Worm (Caenorhabditis elegans) whole organism, late embryonic: ENCODE results near the gene F54F7.3.
A peak's percentile ranks its signal among the peaks of the same experiment; 100 is the strongest.

ENCODE experiments used
- F13H6.1 ChIP-seq: sonication (generic microtip); optimal IDR thresholded peaks from 2 replicates; lab custom pipeline; 2016; ENCODE audit warnings: missing genetic modification characterization, missing compliant biosample characterization
- K02D7.2 ChIP-seq: sonication (generic microtip); optimal IDR thresholded peaks from 2 replicates; lab custom pipeline; 2017; ENCODE audit warnings: mild to moderate bottlenecking, missing genetic modification characterization, missing compliant biosample characterization
- K09A11.1 ChIP-seq: sonication (generic microtip); optimal IDR thresholded peaks from 2 replicates; lab custom pipeline; 2017; ENCODE audit warnings: antibody characterized with exemption, mild to moderate bottlenecking, missing genetic modification characterization, missing compliant biosample characterization; ENCODE audit not compliant: insufficient read depth
- T23F11.4 ChIP-seq: fragments of 200-800 bp; sonication (Bioruptor generic); optimal IDR thresholded peaks from 2 replicates; lab custom pipeline; 2018; ENCODE audit warnings: mild to moderate bottlenecking, missing genetic modification characterization, missing compliant biosample characterization
- Y22D7AL.16 ChIP-seq: sonication (generic microtip); optimal IDR thresholded peaks from 2 replicates; lab custom pipeline; 2016; ENCODE audit warnings: missing genetic modification characterization, missing compliant biosample characterization
- ceh-14 ChIP-seq: sonication (generic microtip); optimal IDR thresholded peaks from 2 replicates; lab custom pipeline; 2016; ENCODE audit warnings: missing genotype, missing genetic modification characterization, missing compliant biosample characterization
- ceh-18 ChIP-seq: sonication (generic microtip); optimal IDR thresholded peaks from 2 replicates; lab custom pipeline; 2016; ENCODE audit warnings: missing genetic modification characterization, missing compliant biosample characterization
- ceh-19 ChIP-seq: fragments of 200-800 bp; sonication (Bioruptor generic); optimal IDR thresholded peaks from 2 replicates; lab custom pipeline; 2018; ENCODE audit warnings: mild to moderate bottlenecking, missing genetic modification characterization, missing compliant biosample characterization
- ceh-31 ChIP-seq: sonication (generic microtip); optimal IDR thresholded peaks from 2 replicates; lab custom pipeline; 2016; ENCODE audit warnings: missing genetic modification characterization, missing compliant biosample characterization
- ceh-34 ChIP-seq: sonication (generic microtip); optimal IDR thresholded peaks from 2 replicates; lab custom pipeline; 2016; ENCODE audit warnings: mild to moderate bottlenecking, missing genetic modification characterization, missing compliant biosample characterization
- ceh-45 ChIP-seq: fragments of 200-800 bp; sonication (Bioruptor generic); IDR thresholded peaks from 2 replicates; pipeline ENCODE4 v1.3.6; 2022; ENCODE audit warnings: missing genetic modification reagents, missing genetic modification characterization, missing compliant biosample characterization
- ceh-48 ChIP-seq: sonication (generic microtip); optimal IDR thresholded peaks from 2 replicates; lab custom pipeline; 2016; ENCODE audit warnings: missing genetic modification characterization, inconsistent platforms, missing compliant biosample characterization
- ceh-9 ChIP-seq: sonication (generic microtip); optimal IDR thresholded peaks from 2 replicates; lab custom pipeline; 2016; ENCODE audit warnings: mild to moderate bottlenecking, missing genetic modification characterization, inconsistent platforms, missing compliant biosample characterization
- che-1 ChIP-seq: sonication (generic microtip); optimal IDR thresholded peaks from 2 replicates; lab custom pipeline; 2016; ENCODE audit warnings: mild to moderate bottlenecking, missing genetic modification characterization, missing compliant biosample characterization
- dve-1 ChIP-seq: sonication (generic microtip); optimal IDR thresholded peaks from 2 replicates; lab custom pipeline; 2017; ENCODE audit warnings: antibody characterized with exemption, mild to moderate bottlenecking, missing genetic modification characterization, missing compliant biosample characterization
- ets-4 ChIP-seq: sonication (generic microtip); optimal IDR thresholded peaks from 2 replicates; lab custom pipeline; 2016; ENCODE audit warnings: missing genetic modification characterization, missing compliant biosample characterization
- eyg-1 ChIP-seq: sonication (generic microtip); optimal IDR thresholded peaks from 2 replicates; lab custom pipeline; 2016; ENCODE audit warnings: missing genotype, missing genetic modification characterization, missing compliant biosample characterization
- fkh-10 ChIP-seq: fragments of 150-350 bp; optimal IDR thresholded peaks from 2 replicates; lab custom pipeline; 2014; ENCODE audit warnings: missing biosample characterization, missing genetic modification reagents, missing genetic modification characterization
- fkh-6 ChIP-seq: sonication (generic microtip); optimal IDR thresholded peaks from 2 replicates; lab custom pipeline; 2016; ENCODE audit warnings: missing genetic modification characterization, missing compliant biosample characterization
- gmeb-2 ChIP-seq: sonication (generic microtip); optimal IDR thresholded peaks from 2 replicates; lab custom pipeline; 2016; ENCODE audit warnings: missing genetic modification characterization, inconsistent platforms, missing compliant biosample characterization
- hlh-6 ChIP-seq: sonication (generic microtip); optimal IDR thresholded peaks from 2 replicates; lab custom pipeline; 2016; ENCODE audit warnings: missing genotype, missing genetic modification characterization, missing compliant biosample characterization
- hlh-8 ChIP-seq: sonication (generic microtip); optimal IDR thresholded peaks from 2 replicates; lab custom pipeline; 2016; ENCODE audit warnings: missing genotype, missing genetic modification characterization, missing compliant biosample characterization
- lim-6 ChIP-seq: sonication (generic microtip); optimal IDR thresholded peaks from 2 replicates; lab custom pipeline; 2016; ENCODE audit warnings: missing genetic modification characterization, missing compliant biosample characterization
- lin-11 ChIP-seq: fragments of 200-800 bp; sonication (Bioruptor generic); optimal IDR thresholded peaks from 2 replicates; lab custom pipeline; 2018; ENCODE audit warnings: mild to moderate bottlenecking, missing genetic modification characterization, missing compliant biosample characterization
- madf-2 ChIP-seq: sonication (generic microtip); optimal IDR thresholded peaks from 2 replicates; lab custom pipeline; 2017; ENCODE audit warnings: missing genetic modification characterization, missing compliant biosample characterization
- mec-3 ChIP-seq: sonication (generic microtip); optimal IDR thresholded peaks from 2 replicates; lab custom pipeline; 2016; ENCODE audit warnings: borderline replicate concordance, missing genetic modification characterization, missing compliant biosample characterization
- nfya-1 ChIP-seq: sonication (generic microtip); optimal IDR thresholded peaks from 2 replicates; lab custom pipeline; 2017; ENCODE audit warnings: missing genetic modification characterization, mild to moderate bottlenecking, missing compliant biosample characterization, antibody characterized with exemption, moderate library complexity
- nhr-11 ChIP-seq: fragments of 150-350 bp; optimal IDR thresholded peaks from 2 replicates; lab custom pipeline; 2014; ENCODE audit warnings: missing biosample characterization, missing genetic modification characterization
- nhr-232 ChIP-seq: sonication (generic microtip); optimal IDR thresholded peaks from 2 replicates; lab custom pipeline; 2016; ENCODE audit warnings: missing genetic modification characterization, missing compliant biosample characterization
- odd-2 ChIP-seq: sonication (generic microtip); optimal IDR thresholded peaks from 2 replicates; lab custom pipeline; 2017; ENCODE audit warnings: antibody characterized with exemption, mild to moderate bottlenecking, missing genetic modification characterization, missing compliant biosample characterization
- pag-3 ChIP-seq: sonication (generic microtip); optimal IDR thresholded peaks from 2 replicates; lab custom pipeline; 2016; ENCODE audit warnings: missing compliant biosample characterization, missing genetic modification characterization, borderline replicate concordance
- pqm-1 ChIP-seq: sonication (generic microtip); optimal IDR thresholded peaks from 2 replicates; lab custom pipeline; 2016; ENCODE audit warnings: missing genetic modification characterization, missing compliant biosample characterization
- pros-1 ChIP-seq: fragments of 150-350 bp; optimal IDR thresholded peaks from 2 replicates; lab custom pipeline; 2014; ENCODE audit warnings: missing biosample characterization, missing genetic modification reagents, missing genetic modification characterization
- rnt-1 ChIP-seq: sonication (generic microtip); optimal IDR thresholded peaks from 2 replicates; lab custom pipeline; 2016; ENCODE audit warnings: missing genetic modification characterization, missing compliant biosample characterization
- sdc-2 ChIP-seq: sonication (generic microtip); optimal IDR thresholded peaks from 2 replicates; lab custom pipeline; 2016; ENCODE audit warnings: missing genotype, missing genetic modification characterization, missing compliant biosample characterization
- sox-4 ChIP-seq: sonication (generic microtip); optimal IDR thresholded peaks from 2 replicates; lab custom pipeline; 2017; ENCODE audit warnings: mild to moderate bottlenecking, missing genetic modification characterization, inconsistent platforms, missing compliant biosample characterization
- tbx-2 ChIP-seq: sonication (generic microtip); optimal IDR thresholded peaks from 2 replicates; lab custom pipeline; 2016; ENCODE audit warnings: missing genetic modification characterization, missing compliant biosample characterization
- tbx-7 ChIP-seq: sonication (generic microtip); optimal IDR thresholded peaks from 2 replicates; lab custom pipeline; 2016; ENCODE audit warnings: missing genotype, missing genetic modification characterization, missing compliant biosample characterization
- unc-42 ChIP-seq: sonication (generic microtip); optimal IDR thresholded peaks from 2 replicates; lab custom pipeline; 2016; ENCODE audit warnings: missing genotype, missing genetic modification characterization, missing compliant biosample characterization
- unc-55 ChIP-seq: sonication (generic microtip); optimal IDR thresholded peaks from 2 replicates; lab custom pipeline; 2017; ENCODE audit warnings: missing biosample characterization, missing genetic modification reagents, missing genetic modification characterization
- ztf-16 ChIP-seq: sonication (generic microtip); optimal IDR thresholded peaks from 2 replicates; lab custom pipeline; 2017; ENCODE audit warnings: missing genetic modification characterization, missing compliant biosample characterization

F54F7.3 gene

DNA sequence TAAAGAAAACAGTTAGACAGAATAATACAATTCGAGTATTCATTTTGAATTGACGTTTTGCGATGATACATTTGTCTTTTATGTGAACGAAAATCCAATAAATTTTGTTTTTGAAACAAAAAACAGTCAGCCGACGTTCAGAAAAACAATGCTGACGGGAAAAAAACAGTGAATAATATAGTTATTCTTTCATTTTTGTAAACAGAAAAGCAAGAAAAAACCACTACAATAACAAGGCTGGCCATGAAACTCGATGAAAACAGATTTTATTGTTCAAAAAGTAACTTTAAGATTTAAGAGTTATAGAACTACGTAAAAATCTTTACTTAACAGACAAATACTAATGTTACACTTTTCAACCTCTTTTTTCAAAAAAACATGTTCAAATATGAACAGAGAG is at the start of gene F54F7.3:
TSS of gene F54F7.3 (minus strand) at position 101 of the 400 bp plus-strand sequence.
- TF ChIP-seq ceh-18 (tag; lab: Kevin White, UChicago): no peak
- no peak for TF ChIP-seq ceh-19 (GFP tag; lab: Kevin White, UChicago)
- TF ChIP-seq tbx-7: no peak
- TF ChIP-seq ceh-31 (tag; lab: Kevin White, UChicago): no peak
- no peak for TF ChIP-seq unc-55 (GFP tag; lab: Kevin White, UChicago)
- no peak for TF ChIP-seq K02D7.2 (tag; lab: Kevin White, UChicago)
- no peak for TF ChIP-seq che-1 (tag; lab: Kevin White, UChicago)
- no peak for TF ChIP-seq tbx-2 (tag; lab: Kevin White, UChicago)

DNA sequence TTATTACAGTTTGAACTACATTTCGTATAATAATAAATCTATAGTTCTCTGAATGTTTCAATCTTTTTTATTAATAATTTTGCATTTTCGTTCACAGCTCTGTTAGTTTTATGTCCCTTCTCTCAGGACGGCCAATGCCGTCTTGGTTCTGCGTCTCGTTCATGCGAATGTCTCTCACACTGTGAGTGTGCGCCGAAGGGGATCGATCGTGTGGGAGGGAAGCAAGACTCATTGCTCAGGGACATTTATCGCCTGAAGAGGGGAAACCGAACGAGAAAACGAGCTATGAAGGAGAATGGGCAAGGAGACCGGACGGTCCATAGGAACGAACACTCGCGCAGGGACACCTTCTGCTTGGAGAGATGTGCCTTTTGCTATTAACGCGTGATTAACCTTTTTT is 49.0 kb upstream of the F54F7.3 start:
- no peak for TF ChIP-seq T23F11.4 (GFP tag; lab: Kevin White, UChicago)
- TF ChIP-seq tbx-7: no peak
- peak; percentile 28 for TF ChIP-seq unc-42 (tag; lab: Kevin White, UChicago)
- TF ChIP-seq ceh-31 (tag; lab: Kevin White, UChicago): peak; percentile 46
- TF ChIP-seq sdc-2 (tag; lab: Kevin White, UChicago): peak; percentile 97
- TF ChIP-seq fkh-6 (tag; lab: Kevin White, UChicago): no peak
- no peak for TF ChIP-seq K09A11.1 (tag; lab: Kevin White, UChicago)

DNA sequence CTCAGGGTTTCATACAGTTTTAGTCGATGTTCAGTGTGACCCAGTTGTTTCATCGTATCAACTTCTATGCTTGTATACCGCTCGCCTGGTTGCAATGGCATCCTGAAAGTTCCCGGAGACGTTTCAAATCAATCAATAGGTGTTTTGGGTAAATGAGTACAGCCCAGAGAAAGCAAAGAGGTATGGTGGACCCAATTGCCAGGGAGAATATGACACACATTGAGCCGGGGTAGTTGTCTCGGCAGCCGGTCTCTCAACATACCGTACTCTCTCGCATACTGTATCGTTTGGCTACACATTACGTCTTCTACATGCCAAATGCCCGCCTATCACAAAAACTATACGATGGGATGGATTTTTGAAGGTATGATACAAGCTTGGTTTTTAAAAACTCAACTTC is 48.1 kb upstream of the F54F7.3 start, which contains the start of gene Y62H9A.9:
TSS of gene Y62H9A.9 (minus strand) at position 101 of the 400 bp plus-strand sequence.
- no peak for TF ChIP-seq nfya-1 (tag; lab: Kevin White, UChicago)
- no peak for TF ChIP-seq hlh-8 (tag; lab: Kevin White, UChicago)
- TF ChIP-seq F13H6.1 (tag; lab: Kevin White, UChicago): no peak
- TF ChIP-seq lin-11: no peak
- TF ChIP-seq ceh-9 (tag; lab: Kevin White, UChicago): no peak
- no peak for TF ChIP-seq lim-6 (tag; lab: Kevin White, UChicago)
- TF ChIP-seq, all 69 proteins: peak for 0

DNA sequence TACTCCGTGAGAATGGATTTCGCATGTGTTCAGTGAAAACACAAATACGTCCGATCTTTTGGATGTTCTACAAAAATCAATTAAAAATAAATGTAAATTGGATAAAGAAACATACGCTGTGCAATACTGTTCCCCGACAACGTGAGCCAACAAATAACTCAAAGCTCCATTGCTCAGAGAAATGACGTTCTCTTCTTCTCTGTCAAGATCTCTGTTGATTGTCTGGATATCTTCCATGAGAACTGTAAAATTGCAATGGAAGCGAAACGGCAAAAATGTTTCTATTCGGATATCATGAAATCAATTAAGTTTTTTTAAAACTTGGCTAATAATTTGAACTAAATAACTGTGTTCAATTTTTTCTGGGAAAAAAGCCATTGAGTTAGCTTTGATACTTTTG is 46.7 kb upstream of the F54F7.3 start:
- TF ChIP-seq madf-2 (tag; lab: Kevin White, UChicago) (no peak), unc-42 (tag; lab: Kevin White, UChicago) (no peak), ceh-9 (tag; lab: Kevin White, UChicago) (no peak), mec-3 (tag; lab: Kevin White, UChicago) (no peak), lin-11 (no peak), fkh-10 (GFP tag; lab: Kevin White, UChicago) (no peak), ceh-18 (tag; lab: Kevin White, UChicago) (no peak), nhr-11 (tag; lab: Kevin White, UChicago) (no peak), ceh-19 (GFP tag; lab: Kevin White, UChicago) (no peak), F13H6.1 (tag; lab: Kevin White, UChicago) (no peak), nhr-232 (tag; lab: Kevin White, UChicago) (no peak), dve-1 (tag; lab: Kevin White, UChicago) (no peak), K09A11.1 (tag; lab: Kevin White, UChicago) (no peak), sox-4 (tag; lab: Kevin White, UChicago) (no peak), fkh-6 (tag; lab: Kevin White, UChicago) (no peak), rnt-1 (tag; lab: Kevin White, UChicago) (no peak), ceh-34 (tag; lab: Kevin White, UChicago) (no peak), pag-3 (tag; lab: Kevin White, UChicago) (no peak), pqm-1 (no peak)
- TF ChIP-seq, all 69 proteins: peak for 0

DNA sequence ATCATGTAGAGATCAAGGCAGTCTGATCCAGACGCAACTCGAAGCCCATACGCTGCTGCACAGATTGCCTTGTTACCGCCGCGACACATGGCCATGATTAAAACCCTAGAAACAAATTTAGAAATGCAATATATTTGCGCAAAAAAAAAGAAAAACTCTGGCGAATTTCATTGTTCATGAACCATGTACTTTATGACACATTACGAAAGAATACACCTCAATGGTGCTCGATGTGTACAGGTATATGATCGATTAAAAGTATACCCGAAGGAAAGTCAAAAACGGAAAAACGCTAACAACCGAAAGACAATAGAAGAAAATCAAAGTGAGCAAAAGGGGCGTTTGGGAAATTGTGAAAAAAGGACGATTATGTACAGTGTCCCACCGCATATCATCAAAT is 42.3 kb upstream of the F54F7.3 start, which contains the start of gene Y62H9A.8:
TSS of gene Y62H9A.8 (minus strand) at position 101 of the 400 bp plus-strand sequence.
- TF ChIP-seq hlh-8 (tag; lab: Kevin White, UChicago) (no peak), Y22D7AL.16 (no peak), pros-1 (tag; lab: Kevin White, UChicago) (no peak), ztf-16 (no peak), lin-11 (no peak), unc-42 (tag; lab: Kevin White, UChicago) (no peak), gmeb-2 (no peak), ceh-48 (tag; lab: Kevin White, UChicago) (no peak), ceh-45 (GFP tag; lab: Robert Waterston, UW) (no peak), eyg-1 (tag; lab: Kevin White, UChicago) (no peak), ceh-18 (tag; lab: Kevin White, UChicago) (no peak), ceh-19 (GFP tag; lab: Kevin White, UChicago) (no peak), K09A11.1 (tag; lab: Kevin White, UChicago) (no peak), odd-2 (no peak), mec-3 (tag; lab: Kevin White, UChicago) (no peak), hlh-6 (tag; lab: Kevin White, UChicago) (no peak), ceh-14 (no peak), ceh-31 (tag; lab: Kevin White, UChicago) (no peak), ets-4 (tag; lab: Kevin White, UChicago) (no peak), fkh-10 (GFP tag; lab: Kevin White, UChicago) (no peak)
- TF ChIP-seq, all 69 proteins: peak for 0
